Worm (Caenorhabditis elegans): ENCODE measurements around the gene F19B10.2.

ce11 chrII:3709255-3709654, 34.0 kb downstream of the F19B10.2 start, which contains the start of gene srx-110:
- TF ChIP-seq dao-5 (tag; optimal IDR thresholded peaks at IDR 0.05) (no peak), him-1 (tag; optimal IDR thresholded peaks at IDR 0.05) (no peak)

All from whole organism, L4/young adult.